Fruit fly (Drosophila melanogaster): ENCODE measurements around the gene pygo.

The pygo gene

DNA sequence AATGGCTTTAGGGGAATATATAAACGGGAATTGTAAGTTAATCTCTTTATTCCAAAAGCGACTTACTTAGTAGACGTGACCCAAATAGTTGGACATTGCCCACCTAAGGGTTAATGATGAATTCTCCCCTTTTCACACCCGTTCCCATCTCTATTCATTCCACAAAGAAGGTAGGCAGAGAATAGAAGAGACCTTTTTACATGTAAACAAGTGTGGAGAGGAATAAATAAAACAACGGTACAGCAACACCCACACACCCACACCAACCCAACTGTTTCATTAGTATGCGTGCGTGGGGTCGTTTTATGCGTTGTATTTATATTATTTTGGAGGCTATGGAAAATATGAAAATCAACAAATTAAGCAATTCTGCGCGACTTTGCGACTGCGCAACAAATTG lies 27.5 kb upstream of the pygo start:
- TF ChIP-seq CG33017 (tag; optimal IDR thresholded peaks at IDR 0.05) (no peak), CG5204 (GFP tag; optimal IDR thresholded peaks at IDR 0.05) (no peak), ovo (GFP tag; optimal IDR thresholded peaks at IDR 0.05) (peak; percentile 71), CG14711 (tag; optimal IDR thresholded peaks at IDR 0.05) (no peak), CG11617 (GFP tag; optimal IDR thresholded peaks at IDR 0.05) (no peak)

DNA sequence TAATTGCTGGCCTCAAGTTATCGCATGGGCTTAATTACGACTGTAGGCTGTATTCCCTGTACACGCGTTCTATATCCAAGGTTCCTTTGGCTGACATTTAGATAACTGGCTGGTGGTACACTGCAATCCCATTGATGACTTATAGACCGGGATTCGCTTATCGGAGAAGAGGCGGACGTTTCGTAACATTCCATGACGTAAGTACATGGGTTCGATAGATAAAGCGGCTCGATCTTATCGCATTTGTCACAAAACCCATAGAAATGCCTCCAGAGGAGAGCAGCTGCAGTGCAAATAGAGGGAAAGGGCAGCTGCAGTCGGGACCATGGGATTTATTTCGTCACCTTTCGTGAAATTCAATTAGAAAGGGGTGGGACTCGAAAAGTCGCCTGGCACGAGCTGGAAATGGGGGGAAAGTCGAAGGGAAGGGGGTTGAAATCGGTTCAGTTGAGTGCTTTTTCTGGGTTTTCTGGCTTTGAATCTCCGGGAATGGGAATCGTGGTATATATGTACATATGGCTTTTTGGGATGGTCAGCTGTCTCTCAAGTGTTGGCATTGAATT lies 26.9 kb upstream of the pygo start:
- TF ChIP-seq Mnt (GFP tag; optimal IDR thresholded peaks at IDR 0.05) (no peak), CG11617 (GFP tag; optimal IDR thresholded peaks at IDR 0.05) (no peak), CG1620 (GFP tag; optimal IDR thresholded peaks at IDR 0.05) (no peak), bab1 (GFP tag; optimal IDR thresholded peaks at IDR 0.05) (no peak), CG5204 (GFP tag; optimal IDR thresholded peaks at IDR 0.05) (no peak), CG7101 (tag; optimal IDR thresholded peaks at IDR 0.05) (no peak), CG14711 (tag; optimal IDR thresholded peaks at IDR 0.05) (no peak), Hr96 (GFP tag; optimal IDR thresholded peaks at IDR 0.05) (no peak), toe (GFP tag; optimal IDR thresholded peaks at IDR 0.05) (no peak), pad (GFP tag; optimal IDR thresholded peaks at IDR 0.05) (no peak), Clk (GFP tag; optimal IDR thresholded peaks at IDR 0.05) (no peak), Crg-1 (GFP tag; optimal IDR thresholded peaks at IDR 0.05) (no peak), cnc (optimal IDR thresholded peaks at IDR 0.05) (no peak), CG7045 (GFP tag; optimal IDR thresholded peaks at IDR 0.05) (no peak), tj (GFP tag; optimal IDR thresholded peaks at IDR 0.05) (no peak), cic (GFP tag; optimal IDR thresholded peaks at IDR 0.05) (no peak), CG33017 (tag; optimal IDR thresholded peaks at IDR 0.05) (no peak), CG12768 (GFP tag; optimal IDR thresholded peaks at IDR 0.05) (no peak), kay (GFP tag; ENCODE audit: borderline replicate concordance) (no peak)

DNA sequence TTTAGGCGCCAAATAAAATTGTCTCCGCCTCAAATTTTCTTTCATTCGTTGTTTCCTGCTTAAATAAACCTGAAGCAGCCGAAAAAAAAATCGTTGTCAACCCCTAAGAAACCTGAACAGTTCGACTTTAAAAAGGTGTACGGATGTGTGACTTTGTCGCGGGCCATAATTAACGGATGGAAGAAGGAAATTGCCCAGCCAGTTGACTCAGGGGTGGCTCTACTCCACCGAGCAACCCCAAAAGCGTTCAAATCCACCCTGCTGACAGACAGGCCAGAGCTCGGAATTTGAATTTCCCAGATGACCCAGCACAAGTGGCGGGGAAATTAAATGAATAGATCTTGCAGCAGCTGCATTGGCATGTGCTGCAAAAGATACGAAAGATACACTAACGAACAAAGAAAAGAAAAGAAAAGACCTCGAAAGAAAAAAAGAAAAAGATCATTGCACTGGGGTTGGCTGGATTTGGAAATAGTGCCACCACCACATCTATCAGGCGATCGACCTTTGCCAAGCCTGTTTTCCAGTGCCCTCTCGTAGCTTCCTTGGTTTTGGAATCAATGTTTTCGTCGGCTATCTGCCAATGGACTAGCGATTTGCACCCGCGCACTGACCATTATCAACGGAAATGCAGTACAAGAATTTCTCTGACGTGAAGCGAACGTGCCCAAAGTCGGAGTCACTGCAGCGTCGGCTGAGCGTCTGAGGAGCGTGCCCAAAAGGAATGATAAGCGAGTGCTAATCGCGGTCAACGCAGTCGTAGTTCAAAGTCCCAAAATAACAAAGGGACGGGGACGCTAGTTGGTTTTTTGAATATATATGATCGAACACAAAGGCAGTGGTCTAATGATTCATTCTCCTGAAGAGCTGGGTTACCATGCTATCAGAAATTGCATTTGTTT lies 26.0 kb upstream of the pygo start:
- TF ChIP-seq Hr96 (GFP tag; optimal IDR thresholded peaks at IDR 0.05) (peak; percentile 6), CG7045 (GFP tag; optimal IDR thresholded peaks at IDR 0.05) (no peak), CG12768 (GFP tag; optimal IDR thresholded peaks at IDR 0.05) (peak; percentile 2)

DNA sequence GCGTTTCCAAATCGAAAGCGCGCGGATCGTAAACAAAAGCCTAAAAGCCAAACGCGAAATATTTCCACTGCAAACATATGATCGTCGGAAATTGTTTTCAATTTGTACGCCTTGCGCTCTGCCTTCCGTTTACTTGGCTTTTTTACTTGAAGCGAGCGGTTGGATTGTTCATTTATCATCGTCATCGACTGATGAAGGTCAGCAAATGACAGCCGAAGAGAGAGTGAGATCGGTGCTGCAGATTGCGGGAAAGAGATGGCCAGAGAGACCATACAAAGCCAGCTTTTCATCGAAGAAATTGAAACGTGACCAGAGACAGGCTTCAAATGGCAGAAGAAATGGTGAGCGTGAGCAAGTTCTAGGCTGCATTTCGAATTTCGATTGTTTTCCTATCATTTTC lies 25.3 kb upstream of the pygo start:
- TF ChIP-seq ovo (GFP tag; optimal IDR thresholded peaks at IDR 0.05) (no peak), pad (GFP tag; optimal IDR thresholded peaks at IDR 0.05) (no peak), toe (GFP tag; optimal IDR thresholded peaks at IDR 0.05) (no peak), CG33017 (tag; optimal IDR thresholded peaks at IDR 0.05) (no peak), cic (GFP tag; optimal IDR thresholded peaks at IDR 0.05) (no peak), CG5204 (GFP tag; optimal IDR thresholded peaks at IDR 0.05) (no peak), CG7045 (GFP tag; optimal IDR thresholded peaks at IDR 0.05) (no peak), bab1 (GFP tag; optimal IDR thresholded peaks at IDR 0.05) (no peak), CG11617 (GFP tag; optimal IDR thresholded peaks at IDR 0.05) (no peak), CG12768 (GFP tag; optimal IDR thresholded peaks at IDR 0.05) (no peak), Crg-1 (GFP tag; optimal IDR thresholded peaks at IDR 0.05) (no peak), Mnt (GFP tag; optimal IDR thresholded peaks at IDR 0.05) (no peak), Hr96 (GFP tag; optimal IDR thresholded peaks at IDR 0.05) (no peak), CG14711 (tag; optimal IDR thresholded peaks at IDR 0.05) (no peak), kay (GFP tag; ENCODE audit: borderline replicate concordance) (no peak), CG7101 (tag; optimal IDR thresholded peaks at IDR 0.05) (no peak), Clk (GFP tag; optimal IDR thresholded peaks at IDR 0.05) (no peak), CG1620 (GFP tag; optimal IDR thresholded peaks at IDR 0.05) (no peak), tj (GFP tag; optimal IDR thresholded peaks at IDR 0.05) (no peak), cnc (optimal IDR thresholded peaks at IDR 0.05) (no peak)

DNA sequence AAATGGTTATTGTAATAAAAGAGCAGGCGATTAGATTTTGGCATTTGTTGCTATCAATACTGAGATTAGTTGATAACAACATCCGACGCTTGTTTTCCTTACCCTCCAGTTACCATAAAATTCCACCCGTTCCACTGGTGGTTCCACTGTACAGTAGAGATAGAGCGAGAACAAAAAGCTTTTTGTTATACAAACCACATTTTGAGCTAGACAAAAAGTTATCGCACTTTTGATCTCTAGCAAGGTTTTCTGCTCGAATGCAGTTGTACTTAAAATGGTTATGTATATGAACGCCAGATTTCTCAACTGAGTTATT lies 24.6 kb upstream of the pygo start:
- TF ChIP-seq ovo (GFP tag; optimal IDR thresholded peaks at IDR 0.05) (no peak), CG5204 (GFP tag; optimal IDR thresholded peaks at IDR 0.05) (no peak), CG11617 (GFP tag; optimal IDR thresholded peaks at IDR 0.05) (no peak), toe (GFP tag; optimal IDR thresholded peaks at IDR 0.05) (no peak), cnc (optimal IDR thresholded peaks at IDR 0.05) (no peak), CG14711 (tag; optimal IDR thresholded peaks at IDR 0.05) (no peak)

DNA sequence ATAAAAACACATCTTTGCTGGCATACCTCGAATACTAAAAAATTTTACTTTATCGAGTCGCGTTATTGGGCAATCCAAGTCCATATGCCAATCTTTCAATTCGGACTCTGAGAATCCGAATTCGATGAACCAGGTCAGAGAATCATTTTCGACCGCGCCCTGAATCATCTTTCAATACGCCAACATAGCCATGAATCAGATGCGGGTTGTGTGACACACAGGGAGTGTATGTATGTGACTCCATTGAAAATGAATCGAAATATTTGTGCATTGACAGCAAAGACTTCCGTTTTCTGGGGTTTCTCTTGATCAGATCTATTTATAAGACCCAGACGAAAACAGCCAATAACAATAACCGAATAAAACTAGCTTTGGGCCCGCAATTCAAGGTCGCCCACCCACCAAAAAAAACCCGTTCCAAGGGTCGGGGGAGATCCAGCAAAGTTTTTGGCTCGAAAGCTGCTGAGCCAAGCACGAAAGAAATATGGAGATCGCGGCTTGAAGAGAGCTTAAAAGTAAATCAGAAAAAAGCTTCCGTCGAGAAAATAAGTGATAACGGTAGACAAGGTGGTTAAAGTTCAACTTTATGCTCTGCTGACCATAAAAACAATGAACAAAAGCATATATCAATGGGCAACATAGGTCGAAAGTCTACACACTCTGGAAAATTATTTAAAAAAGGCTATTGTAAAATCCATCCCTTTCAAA lies 24.1 kb upstream of the pygo start:
- TF ChIP-seq CG5204 (GFP tag; optimal IDR thresholded peaks at IDR 0.05) (no peak), Crg-1 (GFP tag; optimal IDR thresholded peaks at IDR 0.05) (no peak), ovo (GFP tag; optimal IDR thresholded peaks at IDR 0.05) (peak; percentile 27), toe (GFP tag; optimal IDR thresholded peaks at IDR 0.05) (no peak), cic (GFP tag; optimal IDR thresholded peaks at IDR 0.05) (no peak), CG7101 (tag; optimal IDR thresholded peaks at IDR 0.05) (no peak), tj (GFP tag; optimal IDR thresholded peaks at IDR 0.05) (peak; percentile 69), CG33017 (tag; optimal IDR thresholded peaks at IDR 0.05) (no peak), CG14711 (tag; optimal IDR thresholded peaks at IDR 0.05) (no peak)
